Fruit fly (Drosophila melanogaster): ENCODE results near the gene Or10a.

Or10a gene

dm6 chrX:11389494-11390447 lies 27.5 kb downstream of the Or10a start (continued):
- TF ChIP-seq CG15601 (tag; optimal IDR thresholded peaks at IDR 0.05): no peak
- TF ChIP-seq grau (tag; optimal IDR thresholded peaks at IDR 0.05): no peak
- TF ChIP-seq mirr (GFP tag; optimal IDR thresholded peaks at IDR 0.05): no peak
- TF ChIP-seq shn (GFP tag; optimal IDR thresholded peaks at IDR 0.05): no peak
- no peak for TF ChIP-seq schlank (tag; optimal IDR thresholded peaks at IDR 0.05)
- TF ChIP-seq danr (GFP tag; IDR thresholded peaks at IDR 0.05): no peak
- TF ChIP-seq CG12744 (GFP tag; optimal IDR thresholded peaks at IDR 0.05): no peak
- peak; percentile 76 for TF ChIP-seq CG13287 (GFP tag; IDR thresholded peaks at IDR 0.05; ENCODE audit: partially characterized antibody)
- no peak for TF ChIP-seq HLHmδ (GFP tag; optimal IDR thresholded peaks at IDR 0.05)
- TF ChIP-seq ssp (GFP tag; IDR thresholded peaks at IDR 0.05): no peak
- peak; percentile 54 for TF ChIP-seq Med (GFP tag)
- TF ChIP-seq pita (GFP tag; optimal IDR thresholded peaks at IDR 0.05): peak; percentile 41
- TF ChIP-seq CG8765 (GFP tag; IDR thresholded peaks at IDR 0.05): no peak
- TF ChIP-seq C15 (GFP tag; IDR thresholded peaks at IDR 0.05): no peak
- peak; percentile 65; the same call in 3 of the 4 replicates for TF ChIP-seq chinmo (GFP tag; IDR thresholded peaks at IDR 0.05; ENCODE audit: partially characterized antibody)
- TF ChIP-seq Hr51 (GFP tag; optimal IDR thresholded peaks at IDR 0.05): no peak
- TF ChIP-seq peb (GFP tag; IDR thresholded peaks at IDR 0.05): no peak
- peak; percentile 65; the same call in 1 of the 3 replicates for TF ChIP-seq mld (GFP tag; IDR thresholded peaks at IDR 0.05; ENCODE audit: partially characterized antibody)
- peak; percentile 5 for TF ChIP-seq CG3281 (GFP tag; optimal IDR thresholded peaks at IDR 0.05)
- no peak for TF ChIP-seq Ets65A (GFP tag)
- no peak for TF ChIP-seq CG11723 (GFP tag; optimal IDR thresholded peaks at IDR 0.05)
- TF ChIP-seq CG3847 (GFP tag; IDR thresholded peaks at IDR 0.05): no peak
- no peak for TF ChIP-seq Lpt (GFP tag; optimal IDR thresholded peaks at IDR 0.05)
- no peak for TF ChIP-seq ftz-f1 (GFP tag; optimal IDR thresholded peaks at IDR 0.05)
- TF ChIP-seq CG6765 (GFP tag; optimal IDR thresholded peaks at IDR 0.05): no peak
- peak; percentile 81 for TF ChIP-seq bbx (GFP tag; IDR thresholded peaks at IDR 0.05; ENCODE audit: partially characterized antibody)
- TF ChIP-seq CG16815 (GFP tag; optimal IDR thresholded peaks at IDR 0.05): no peak
- TF ChIP-seq CG11093 (GFP tag; IDR thresholded peaks at IDR 0.05): no peak
- no peak for TF ChIP-seq lola (GFP tag; optimal IDR thresholded peaks at IDR 0.05)
- TF ChIP-seq CG34376 (GFP tag; optimal IDR thresholded peaks at IDR 0.05): no peak
- TF ChIP-seq CG11696 (GFP tag; IDR thresholded peaks at IDR 0.05): no peak
- no peak for TF ChIP-seq sc (optimal IDR thresholded peaks at IDR 0.05)
- TF ChIP-seq sc (GFP tag; optimal IDR thresholded peaks at IDR 0.05): no peak
- peak in 1 of 2 experiments; percentile 45 for TF ChIP-seq Eip74EF (GFP tag; optimal IDR thresholded peaks at IDR 0.05)
- no peak for TF ChIP-seq CG12104 (GFP tag; optimal IDR thresholded peaks at IDR 0.05)
- no peak for TF ChIP-seq chn (GFP tag; optimal IDR thresholded peaks at IDR 0.05)
- no peak for TF ChIP-seq phol (tag; optimal IDR thresholded peaks at IDR 0.05)
- no peak for TF ChIP-seq Antp (GFP tag; optimal IDR thresholded peaks at IDR 0.05)
- TF ChIP-seq Nf-YA (GFP tag; IDR thresholded peaks at IDR 0.05): no peak
- TF ChIP-seq CG12299 (tag; optimal IDR thresholded peaks at IDR 0.05): no peak
- TF ChIP-seq D (optimal IDR thresholded peaks at IDR 0.05): no peak
- no peak for TF ChIP-seq D (GFP tag; optimal IDR thresholded peaks at IDR 0.05)
- TF ChIP-seq pho (GFP tag; optimal IDR thresholded peaks at IDR 0.05): no peak
- peak; percentile 16 for TF ChIP-seq CG15514 (GFP tag; optimal IDR thresholded peaks at IDR 0.05)
- TF ChIP-seq CkIIα-i1 (GFP tag; IDR thresholded peaks at IDR 0.05): no peak
- TF ChIP-seq CG9215 (GFP tag; IDR thresholded peaks at IDR 0.05): no peak
- no peak for TF ChIP-seq seq (GFP tag; IDR thresholded peaks at IDR 0.05)
- TF ChIP-seq gsb-n (tag; optimal IDR thresholded peaks at IDR 0.05): no peak
- TF ChIP-seq sob (GFP tag; IDR thresholded peaks at IDR 0.05): no peak
